Fruit fly (Drosophila melanogaster): ENCODE measurements around the gene Cpr67Fa1.

Cpr67Fa1 gene

dm6 chr3L:10899087-10899511, 9.3 kb downstream of the Cpr67Fa1 start, which contains the start of gene Aps:
Gene Aps, minus strand, starts transcription at chr3L:10899123.
- TF ChIP-seq CG8478 (optimal IDR thresholded peaks at IDR 0.05) (no peak), pan (optimal IDR thresholded peaks at IDR 0.05) (no peak), Dll (optimal IDR thresholded peaks at IDR 0.05) (no peak), EcR (GFP tag; optimal IDR thresholded peaks at IDR 0.05) (no peak), psq (optimal IDR thresholded peaks at IDR 0.05) (no peak)

dm6 chr3L:10903449-10903848, 13.7 kb downstream of the Cpr67Fa1 start:
- no peak for TF ChIP-seq pan (optimal IDR thresholded peaks at IDR 0.05)
- TF ChIP-seq EcR (GFP tag; optimal IDR thresholded peaks at IDR 0.05) = no peak
- TF ChIP-seq CG8478 (optimal IDR thresholded peaks at IDR 0.05) = no peak

- no peak for TF ChIP-seq usp (GFP tag; optimal IDR thresholded peaks at IDR 0.05)
- no peak for TF ChIP-seq Dll (optimal IDR thresholded peaks at IDR 0.05)
- TF ChIP-seq pan (optimal IDR thresholded peaks at IDR 0.05) = no peak
- TF ChIP-seq EcR (GFP tag; optimal IDR thresholded peaks at IDR 0.05) = no peak
- no peak for TF ChIP-seq CG8478 (optimal IDR thresholded peaks at IDR 0.05)
- TF ChIP-seq psq (optimal IDR thresholded peaks at IDR 0.05) = no peak
These were observed 15.0 kb downstream of the Cpr67Fa1 start for dm6 chr3L:10904770-10905169.

dm6 chr3L:10909612-10910011, 19.8 kb downstream of the Cpr67Fa1 start:
- TF ChIP-seq Dll (optimal IDR thresholded peaks at IDR 0.05) (no peak), EcR (GFP tag; optimal IDR thresholded peaks at IDR 0.05) (no peak), pan (optimal IDR thresholded peaks at IDR 0.05) (no peak), psq (optimal IDR thresholded peaks at IDR 0.05) (no peak), usp (GFP tag; optimal IDR thresholded peaks at IDR 0.05) (no peak), CG8478 (optimal IDR thresholded peaks at IDR 0.05) (no peak)

dm6 chr3L:10913214-10913613, 23.4 kb downstream of the Cpr67Fa1 start:
- TF ChIP-seq Dll (optimal IDR thresholded peaks at IDR 0.05) (no peak), EcR (GFP tag; optimal IDR thresholded peaks at IDR 0.05) (no peak), pan (optimal IDR thresholded peaks at IDR 0.05) (no peak), psq (optimal IDR thresholded peaks at IDR 0.05) (no peak), usp (GFP tag; optimal IDR thresholded peaks at IDR 0.05) (no peak)

dm6 chr3L:10917263-10917662, 27.5 kb downstream of the Cpr67Fa1 start:
- TF ChIP-seq Dll (optimal IDR thresholded peaks at IDR 0.05) (no peak), CG8478 (optimal IDR thresholded peaks at IDR 0.05) (no peak), EcR (GFP tag; optimal IDR thresholded peaks at IDR 0.05) (no peak), pan (optimal IDR thresholded peaks at IDR 0.05) (no peak), psq (optimal IDR thresholded peaks at IDR 0.05) (no peak), usp (GFP tag; optimal IDR thresholded peaks at IDR 0.05) (no peak)

dm6 chr3L:10918454-10918853, 28.7 kb downstream of the Cpr67Fa1 start:
- no peak for TF ChIP-seq psq (optimal IDR thresholded peaks at IDR 0.05)
- TF ChIP-seq Dll (optimal IDR thresholded peaks at IDR 0.05) = no peak
- no peak for TF ChIP-seq EcR (GFP tag; optimal IDR thresholded peaks at IDR 0.05)
- TF ChIP-seq usp (GFP tag; optimal IDR thresholded peaks at IDR 0.05) = no peak
- no peak for TF ChIP-seq pan (optimal IDR thresholded peaks at IDR 0.05)
- TF ChIP-seq CG8478 (optimal IDR thresholded peaks at IDR 0.05) = no peak

- no peak for TF ChIP-seq usp (GFP tag; optimal IDR thresholded peaks at IDR 0.05)
- no peak for TF ChIP-seq EcR (GFP tag; optimal IDR thresholded peaks at IDR 0.05)
- TF ChIP-seq Dll (optimal IDR thresholded peaks at IDR 0.05) = no peak
- no peak for TF ChIP-seq psq (optimal IDR thresholded peaks at IDR 0.05)
- no peak for TF ChIP-seq pan (optimal IDR thresholded peaks at IDR 0.05)
- TF ChIP-seq CG8478 (optimal IDR thresholded peaks at IDR 0.05) = no peak
These were observed 33.2 kb downstream of the Cpr67Fa1 start for dm6 chr3L:10922973-10923372.

- no peak for TF ChIP-seq pan (optimal IDR thresholded peaks at IDR 0.05)
- TF ChIP-seq psq (optimal IDR thresholded peaks at IDR 0.05) = no peak
- TF ChIP-seq EcR (GFP tag; optimal IDR thresholded peaks at IDR 0.05) = no peak
- no peak for TF ChIP-seq usp (GFP tag; optimal IDR thresholded peaks at IDR 0.05)
- no peak for TF ChIP-seq CG8478 (optimal IDR thresholded peaks at IDR 0.05)
- no peak for TF ChIP-seq Dll (optimal IDR thresholded peaks at IDR 0.05)
These were observed 34.9 kb downstream of the Cpr67Fa1 start for dm6 chr3L:10924683-10925082.

dm6 chr3L:10927349-10927748, 37.6 kb downstream of the Cpr67Fa1 start:
- TF ChIP-seq Dll (optimal IDR thresholded peaks at IDR 0.05) (no peak), usp (GFP tag; optimal IDR thresholded peaks at IDR 0.05) (no peak), pan (optimal IDR thresholded peaks at IDR 0.05) (no peak), EcR (GFP tag; optimal IDR thresholded peaks at IDR 0.05) (no peak), psq (optimal IDR thresholded peaks at IDR 0.05) (no peak), CG8478 (optimal IDR thresholded peaks at IDR 0.05) (no peak)

- TF ChIP-seq Dll (optimal IDR thresholded peaks at IDR 0.05) = no peak
- no peak for TF ChIP-seq pan (optimal IDR thresholded peaks at IDR 0.05)
- no peak for TF ChIP-seq CG8478 (optimal IDR thresholded peaks at IDR 0.05)
- TF ChIP-seq psq (optimal IDR thresholded peaks at IDR 0.05) = no peak
- TF ChIP-seq usp (GFP tag; optimal IDR thresholded peaks at IDR 0.05) = no peak
- TF ChIP-seq EcR (GFP tag; optimal IDR thresholded peaks at IDR 0.05) = no peak
These were observed 38.2 kb downstream of the Cpr67Fa1 start for dm6 chr3L:10927953-10928352.

dm6 chr3L:10928801-10929200, 39.0 kb downstream of the Cpr67Fa1 start:
- peak; percentile 86 for TF ChIP-seq pan (optimal IDR thresholded peaks at IDR 0.05)
- TF ChIP-seq psq (optimal IDR thresholded peaks at IDR 0.05) = no peak

- TF ChIP-seq Dll (optimal IDR thresholded peaks at IDR 0.05) (no peak), EcR (GFP tag; optimal IDR thresholded peaks at IDR 0.05) (no peak), psq (optimal IDR thresholded peaks at IDR 0.05) (no peak), CG8478 (optimal IDR thresholded peaks at IDR 0.05) (no peak), usp (GFP tag; optimal IDR thresholded peaks at IDR 0.05) (no peak), pan (optimal IDR thresholded peaks at IDR 0.05) (no peak)
These were observed 41.6 kb downstream of the Cpr67Fa1 start for dm6 chr3L:10931430-10931829.

All from whole organism.